Worm (Caenorhabditis elegans) whole organism, L4 larva: Measurements from ENCODE around the gene B0432.7.

Experiments used
- F10B5.3 ChIP-seq: sonication (generic microtip); optimal IDR thresholded peaks from 2 replicates; lab custom pipeline; 2016; ENCODE audit warnings: mild to moderate bottlenecking, missing genetic modification characterization, missing compliant biosample characterization
- F49E8.2 ChIP-seq: sonication (generic microtip); optimal IDR thresholded peaks from 2 replicates; lab custom pipeline; 2016; ENCODE audit warnings: missing compliant biosample characterization, mild to moderate bottlenecking, missing genetic modification characterization, borderline replicate concordance
- T26A8.4 ChIP-seq: fragments of 200-800 bp; sonication (Bioruptor generic); IDR thresholded peaks from 2 replicates; pipeline ENCODE4 v1.3.6; 2022; ENCODE audit warnings: missing genetic modification characterization, missing compliant biosample characterization
- Y105C5A.15 ChIP-seq: fragments of 200-800 bp; sonication (Bioruptor generic); IDR thresholded peaks from 2 replicates; pipeline ENCODE4 v1.3.6; 2022; ENCODE audit warnings: missing genetic modification characterization, missing compliant biosample characterization
- Y48G9A.11 ChIP-seq: fragments of 200-800 bp; sonication (Bioruptor generic); IDR thresholded peaks from 2 replicates; pipeline ENCODE4 v1.3.6; 2022; ENCODE audit warnings: missing genetic modification reagents, missing genetic modification characterization, missing compliant biosample characterization
- Y5F2A.4 ChIP-seq: fragments of 200-800 bp; sonication (Bioruptor generic); optimal IDR thresholded peaks from 2 replicates; lab custom pipeline; 2018; ENCODE audit warnings: mild to moderate bottlenecking, missing genetic modification characterization, missing compliant biosample characterization
- Y75B8A.6 ChIP-seq: fragments of 200-800 bp; sonication (Bioruptor generic); IDR thresholded peaks from 2 replicates; pipeline ENCODE4 v1.3.6; 2022; ENCODE audit warnings: missing genetic modification reagents, missing genetic modification characterization, missing compliant biosample characterization
- aha-1 ChIP-seq: fragments of 150-350 bp; peaks from one replicate; lab custom pipeline; 2014; ENCODE audit warnings: missing biosample characterization, missing genetic modification characterization
- arid-1 ChIP-seq: fragments of 200-800 bp; sonication (Bioruptor generic); conservative IDR thresholded peaks from 2 replicates; pipeline ENCODE4 v1.3.6; 2022; ENCODE audit warnings: missing genetic modification reagents, missing genetic modification characterization, missing compliant biosample characterization
- ceh-20 ChIP-seq: fragments of 200-800 bp; sonication (Bioruptor generic); IDR thresholded peaks from 2 replicates; pipeline ENCODE4 v1.3.6; 2022; ENCODE audit warnings: missing genetic modification reagents, missing genetic modification characterization, missing compliant biosample characterization
- ceh-32 ChIP-seq: sonication (generic microtip); optimal IDR thresholded peaks from 2 replicates; lab custom pipeline; 2016; ENCODE audit warnings: mild to moderate bottlenecking, missing genetic modification characterization, missing compliant biosample characterization; ENCODE audit not compliant: poor library complexity
- ceh-82 ChIP-seq: sonication (generic microtip); optimal IDR thresholded peaks from 2 replicates; lab custom pipeline; 2017; ENCODE audit warnings: missing biosample characterization, missing genetic modification characterization
- daf-12 ChIP-seq: fragments of 150-350 bp; optimal IDR thresholded peaks from 2 replicates; lab custom pipeline; 2014; ENCODE audit warnings: missing biosample characterization, missing genetic modification reagents, missing genetic modification characterization
- daf-16 ChIP-seq, 3 experiments: sonication (generic microtip); optimal IDR thresholded peaks; 2 replicates each; lab custom pipeline; 2016 to 2017; ENCODE audit warnings: missing genetic modification characterization in 3 of 3, missing genetic modification reagents in 3 of 3, mild to moderate bottlenecking in 2 of 3, missing compliant biosample characterization in 2 of 3, missing biosample characterization in 1 of 3, moderate library complexity in 1 of 3
- daf-19 ChIP-seq: fragments of 200-800 bp; sonication (Bioruptor generic); conservative IDR thresholded peaks from 2 replicates; pipeline ENCODE4 v1.3.6; 2022; ENCODE audit warnings: missing genetic modification characterization, missing compliant biosample characterization
- dmd-6 ChIP-seq: fragments of 200-800 bp; sonication (Bioruptor generic); IDR thresholded peaks from 2 replicates; pipeline ENCODE4 v1.3.6; 2022; ENCODE audit warnings: missing genetic modification reagents, missing genetic modification characterization, missing compliant biosample characterization
- dpl-1 ChIP-seq: fragments of 150-350 bp; optimal IDR thresholded peaks from 2 replicates; lab custom pipeline; 2014; ENCODE audit warnings: missing biosample characterization, missing genetic modification reagents, missing genetic modification characterization
- duxl-1 ChIP-seq: sonication (generic microtip); optimal IDR thresholded peaks from 2 replicates; lab custom pipeline; 2016; ENCODE audit warnings: mild to moderate bottlenecking, missing genetic modification characterization, moderate library complexity, missing compliant biosample characterization; ENCODE audit not compliant: poor library complexity
- dve-1 ChIP-seq: sonication (generic microtip); optimal IDR thresholded peaks from 2 replicates; lab custom pipeline; 2017; ENCODE audit warnings: antibody characterized with exemption, mild to moderate bottlenecking, missing genetic modification characterization, missing compliant biosample characterization; ENCODE audit not compliant: insufficient read depth
- egl-43 ChIP-seq: fragments of 200-800 bp; sonication (Bioruptor generic); IDR thresholded peaks from 2 replicates; pipeline ENCODE4 v1.3.6; 2022; ENCODE audit warnings: missing genetic modification reagents, missing genetic modification characterization, missing compliant biosample characterization
- fkh-10 ChIP-seq: fragments of 150-350 bp; optimal IDR thresholded peaks from 2 replicates; lab custom pipeline; 2014; ENCODE audit warnings: missing biosample characterization, missing genetic modification reagents, missing genetic modification characterization
- fos-1 ChIP-seq: fragments of 150-350 bp; optimal IDR thresholded peaks from 2 replicates; lab custom pipeline; 2014; ENCODE audit warnings: missing biosample characterization, missing genetic modification characterization
- gei-8 ChIP-seq: fragments of 200-800 bp; sonication (Bioruptor generic); optimal IDR thresholded peaks from 2 replicates; lab custom pipeline; 2018; ENCODE audit warnings: mild to moderate bottlenecking, missing genetic modification characterization, missing compliant biosample characterization
- hmg-1.1 ChIP-seq: fragments of 200-800 bp; sonication (Bioruptor generic); IDR thresholded peaks from 2 replicates; pipeline ENCODE4 v1.3.6; 2022; ENCODE audit warnings: missing genetic modification reagents, missing genetic modification characterization, missing compliant biosample characterization
- jun-1 ChIP-seq: fragments of 150-350 bp; optimal IDR thresholded peaks from 2 replicates; lab custom pipeline; 2014; ENCODE audit warnings: missing biosample characterization, missing genetic modification reagents, missing genetic modification characterization
- lim-7 ChIP-seq: fragments of 200-800 bp; sonication (Bioruptor generic); IDR thresholded peaks from 2 replicates; pipeline ENCODE4 v1.3.6; 2022; ENCODE audit warnings: missing genetic modification characterization, missing compliant biosample characterization
- lin-1 ChIP-seq: fragments of 200-800 bp; sonication (Bioruptor generic); IDR thresholded peaks from 2 replicates; pipeline ENCODE4 v1.3.6; 2022; ENCODE audit warnings: missing genetic modification reagents, missing genetic modification characterization, missing compliant biosample characterization
- lin-15B ChIP-seq: fragments of 150-350 bp; sonication (generic microtip); optimal IDR thresholded peaks from 3 replicates; lab custom pipeline; 2014; ENCODE audit warnings: missing biosample characterization, missing genetic modification characterization
- lir-3 ChIP-seq: sonication (generic microtip); optimal IDR thresholded peaks from 2 replicates; lab custom pipeline; 2016; ENCODE audit warnings: mild to moderate bottlenecking, missing genetic modification characterization, missing compliant biosample characterization
- mdl-1 ChIP-seq, 2 experiments: fragments of 150-350 bp in 1 of 2; sonication (generic microtip) in 1 of 2; optimal IDR thresholded peaks; 2 replicates each; lab custom pipeline; 2014 to 2017; ENCODE audit warnings: missing biosample characterization in 2 of 2, missing genetic modification characterization in 2 of 2
- mdt-29 ChIP-seq: fragments of 200-800 bp; sonication (Bioruptor generic); IDR thresholded peaks from 2 replicates; pipeline ENCODE4 v1.3.6; 2022; ENCODE audit warnings: missing genetic modification reagents, missing genetic modification characterization, missing compliant biosample characterization
- mep-1 ChIP-seq: fragments of 150-350 bp; sonication (generic microtip); optimal IDR thresholded peaks from 3 replicates; lab custom pipeline; 2014; ENCODE audit warnings: missing biosample characterization, missing genetic modification characterization
- mes-2 ChIP-seq: sonication (generic microtip); optimal IDR thresholded peaks from 2 replicates; lab custom pipeline; 2016; ENCODE audit warnings: missing genotype, mild to moderate bottlenecking, missing genetic modification characterization, missing compliant biosample characterization; ENCODE audit not compliant: poor library complexity, severe bottlenecking
- mxl-2 ChIP-seq: fragments of 200-800 bp; sonication (Bioruptor generic); conservative IDR thresholded peaks from 2 replicates; pipeline ENCODE4 v1.3.6; 2022; ENCODE audit warnings: missing genetic modification reagents, missing genetic modification characterization, missing compliant biosample characterization
- nhr-11 ChIP-seq: fragments of 150-350 bp; optimal IDR thresholded peaks from 2 replicates; lab custom pipeline; 2014; ENCODE audit warnings: missing biosample characterization, missing genetic modification characterization
- nhr-25 ChIP-seq: sonication (generic microtip); optimal IDR thresholded peaks from 2 replicates; lab custom pipeline; 2017; ENCODE audit warnings: missing genetic modification characterization, mild to moderate bottlenecking, missing compliant biosample characterization, antibody characterized with exemption, moderate library complexity, borderline replicate concordance; ENCODE audit not compliant: insufficient read depth
- nhr-42 ChIP-seq: fragments of 200-800 bp; sonication (Bioruptor generic); IDR thresholded peaks from 2 replicates; pipeline ENCODE4 v1.3.6; 2022; ENCODE audit warnings: missing genetic modification characterization, missing compliant biosample characterization
- nhr-48 ChIP-seq: sonication (generic microtip); optimal IDR thresholded peaks from 2 replicates; lab custom pipeline; 2016; ENCODE audit warnings: mild to moderate bottlenecking, missing genetic modification characterization, missing compliant biosample characterization
- nhr-6 ChIP-seq: fragments of 150-350 bp; optimal IDR thresholded peaks from 2 replicates; lab custom pipeline; 2014; ENCODE audit warnings: missing biosample characterization, missing genetic modification characterization
- nhr-76 ChIP-seq: fragments of 150-350 bp; optimal IDR thresholded peaks from 2 replicates; lab custom pipeline; 2014; ENCODE audit warnings: missing biosample characterization, missing genetic modification characterization
- pha-4 ChIP-seq, 2 experiments: fragments of 150-350 bp in 1 of 2; fragments of 200-800 bp in 1 of 2; sonication (Bioruptor generic) in 1 of 2; IDR thresholded peaks in 1 of 2; optimal IDR thresholded peaks in 1 of 2; 2 replicates each; pipeline versions ENCODE4 v1.3.6 to Lab custom; 2014 to 2022; ENCODE audit warnings: missing genetic modification characterization in 2 of 2, missing genetic modification reagents in 2 of 2, missing biosample characterization in 1 of 2, missing compliant biosample characterization in 1 of 2
- pqm-1 ChIP-seq: sonication (generic microtip); optimal IDR thresholded peaks from 2 replicates; lab custom pipeline; 2017; ENCODE audit warnings: missing biosample characterization, missing genetic modification characterization
- spr-1 ChIP-seq: sonication (generic microtip); optimal IDR thresholded peaks from 2 replicates; lab custom pipeline; 2016; ENCODE audit warnings: mild to moderate bottlenecking, missing genetic modification characterization, missing compliant biosample characterization
- unc-39 ChIP-seq: sonication (generic microtip); optimal IDR thresholded peaks from 2 replicates; lab custom pipeline; 2017; ENCODE audit warnings: missing biosample characterization, missing genetic modification characterization
- unc-62 ChIP-seq, 3 experiments: fragments of 150-350 bp in 1 of 3; sonication (generic microtip); optimal IDR thresholded peaks in 2 of 3; peaks in 1 of 3; 1 replicate in 1 of 3; 2 replicates in 2 of 3; lab custom pipeline; 2014 to 2017; ENCODE audit warnings: missing biosample characterization in 3 of 3, missing genetic modification characterization in 3 of 3, missing genetic modification reagents in 3 of 3, missing genotype in 1 of 3
- zip-2 ChIP-seq: fragments of 150-350 bp; optimal IDR thresholded peaks from 2 replicates; lab custom pipeline; 2014; ENCODE audit warnings: missing biosample characterization, missing genetic modification characterization
- ztf-11 ChIP-seq: fragments of 150-350 bp; optimal IDR thresholded peaks from 2 replicates; lab custom pipeline; 2014; ENCODE audit warnings: missing biosample characterization, missing genetic modification characterization

The B0432.7 gene

DNA sequence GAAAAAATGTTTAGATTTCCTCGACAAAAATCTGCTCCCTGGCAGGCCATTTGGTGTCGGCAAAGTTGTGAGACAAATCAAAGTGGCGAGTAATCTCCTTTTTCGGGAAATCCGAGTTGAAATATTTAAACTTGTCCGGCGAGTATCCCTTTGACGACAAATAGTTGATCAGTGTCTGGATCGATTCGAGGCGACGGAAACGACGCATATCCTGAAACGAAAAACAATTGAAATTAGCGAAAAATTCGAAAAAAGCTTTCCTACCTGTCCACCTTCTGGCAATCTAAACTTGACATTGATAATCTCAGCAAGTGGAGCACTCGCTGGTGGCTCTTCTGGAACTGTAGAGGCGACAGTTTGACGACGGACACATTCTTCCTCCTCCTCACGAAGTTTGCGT is 56.5 kb downstream of the B0432.7 start:
- no peak for TF ChIP-seq nhr-42
- no peak for TF ChIP-seq unc-62 (GFP tag; optimal IDR thresholded peaks at IDR 0.05 in 1 of 2; lab: Kevin White, UChicago)
- TF ChIP-seq unc-62 (tag; optimal IDR thresholded peaks at IDR 0.05; lab: Kevin White, UChicago) = no peak
- TF ChIP-seq aha-1 = peak; percentile 97
- no peak for TF ChIP-seq duxl-1 (tag; lab: Kevin White, UChicago)
- TF ChIP-seq mep-1 (tag; lab: Kevin White, UChicago) = no peak

DNA sequence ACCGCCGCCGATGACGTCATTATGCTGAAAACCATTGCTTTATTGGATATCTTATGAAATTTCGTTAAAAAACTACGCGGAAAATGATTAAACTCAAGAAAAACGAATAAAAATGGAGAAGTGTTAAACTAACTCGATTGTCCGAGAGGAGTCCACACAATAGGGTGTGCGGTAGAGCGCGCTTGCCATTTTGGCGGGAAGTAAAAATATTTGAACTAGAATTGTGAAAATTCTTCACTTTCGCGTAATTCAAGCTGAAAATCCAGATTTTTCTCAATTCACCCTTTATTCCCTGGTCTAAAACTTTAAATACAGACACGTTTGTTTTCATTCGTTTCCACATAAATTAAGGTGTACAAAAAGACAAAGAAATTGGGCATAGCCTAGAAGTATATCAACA is 57.2 kb downstream of the B0432.7 start, which contains the start of gene F48A11.4:
TSS of gene F48A11.4 (minus strand) at position 24 of the 400 bp plus-strand sequence.
- TF ChIP-seq jun-1 (tag; lab: Kevin White, UChicago) (peak; percentile 83), dpl-1 (GFP tag; lab: Kevin White, UChicago) (peak; percentile 100), ceh-20 (GFP tag; lab: Robert Waterston, UW) (peak; percentile 79), nhr-42 (peak; percentile 90), zip-2 (tag; lab: Kevin White, UChicago) (peak; percentile 74), daf-19 (GFP tag; lab: Robert Waterston, UW) (no peak), lin-15B (peak; percentile 64), F10B5.3 (tag; lab: Kevin White, UChicago) (peak; percentile 76), mxl-2 (GFP tag; lab: Robert Waterston, UW) (peak; percentile 33; the same call in 1 of the 2 replicates), mdt-29 (GFP tag; lab: Robert Waterston, UW) (peak; percentile 88), Y48G9A.11 (GFP tag; lab: Robert Waterston, UW) (peak; percentile 83), nhr-48 (tag; lab: Kevin White, UChicago) (peak; percentile 47), Y5F2A.4 (GFP tag; lab: Kevin White, UChicago) (peak; percentile 78), daf-16 (GFP tag; optimal IDR thresholded peaks at IDR 0.05; lab: Kevin White, UChicago) (peak in 1 of 2 experiments; percentile 55), daf-16 (tag; optimal IDR thresholded peaks at IDR 0.05; lab: Kevin White, UChicago) (peak; percentile 35), ceh-32 (tag; lab: Kevin White, UChicago) (peak; percentile 18), Y75B8A.6 (GFP tag; lab: Robert Waterston, UW) (peak; percentile 93), nhr-76 (peak; percentile 33), mes-2 (tag; lab: Kevin White, UChicago) (peak; percentile 96), lin-1 (peak; percentile 70), pha-4 (GFP tag; IDR thresholded peaks at IDR 0.05; lab: Robert Waterston, UW) (peak; percentile 77; the same call in 1 of the 2 replicates), pha-4 (tag; optimal IDR thresholded peaks at IDR 0.05; lab: Kevin White, UChicago) (peak; percentile 11), mdl-1 (tag; optimal IDR thresholded peaks at IDR 0.05; lab: Kevin White, UChicago) (no peak), hmg-1.1 (GFP tag; lab: Robert Waterston, UW) (peak; percentile 91), lir-3 (tag; lab: Kevin White, UChicago) (peak; percentile 8), pqm-1 (tag; lab: Kevin White, UChicago) (peak; percentile 13), nhr-11 (tag; lab: Kevin White, UChicago) (peak; percentile 89), ceh-82 (tag; lab: Kevin White, UChicago) (no peak), T26A8.4 (GFP tag; lab: Robert Waterston, UW) (peak; percentile 95), fkh-10 (peak; percentile 90), egl-43 (peak; percentile 86), gei-8 (peak; percentile 26), daf-12 (tag; lab: Kevin White, UChicago) (no peak), spr-1 (peak; percentile 85), nhr-25 (peak; percentile 77), lim-7 (GFP tag; lab: Robert Waterston, UW) (no peak), ztf-11 (tag; lab: Kevin White, UChicago) (no peak), fos-1 (tag; lab: Kevin White, UChicago) (peak; percentile 50), dve-1 (tag; lab: Kevin White, UChicago) (peak; percentile 95), Y105C5A.15 (GFP tag; lab: Robert Waterston, UW) (no peak), unc-39 (tag; lab: Kevin White, UChicago) (no peak), nhr-6 (tag; lab: Kevin White, UChicago) (peak; percentile 91), arid-1 (GFP tag; lab: Robert Waterston, UW) (peak; percentile 92), F49E8.2 (tag; lab: Kevin White, UChicago) (peak; percentile 86), dmd-6 (peak; percentile 87)
